Worm (Caenorhabditis elegans): ENCODE results near the gene lmp-2.

ce11 chrX:1089676-1090075 lies 35.7 kb upstream of the lmp-2 start:
- no peak for TF ChIP-seq mep-1 (tag; optimal IDR thresholded peaks at IDR 0.05)
- TF ChIP-seq snpc-4 (tag; optimal IDR thresholded peaks at IDR 0.05) = no peak
- no peak for TF ChIP-seq nhr-12 (tag; optimal IDR thresholded peaks at IDR 0.05)
- TF ChIP-seq nhr-76 (tag; optimal IDR thresholded peaks at IDR 0.05) = no peak
- no peak for TF ChIP-seq ceh-39 (tag; optimal IDR thresholded peaks at IDR 0.05)
- no peak for TF ChIP-seq flh-1 (GFP tag; optimal IDR thresholded peaks at IDR 0.05)
- TF ChIP-seq ztf-11 (tag; optimal IDR thresholded peaks at IDR 0.05) = no peak
- TF ChIP-seq nhr-237 (tag; optimal IDR thresholded peaks at IDR 0.05) = no peak
- TF ChIP-seq elt-3 (tag; optimal IDR thresholded peaks at IDR 0.05) = no peak
- TF ChIP-seq bed-3 (GFP tag; optimal IDR thresholded peaks at IDR 0.05) = no peak
- no peak for TF ChIP-seq unc-39 (tag; optimal IDR thresholded peaks at IDR 0.05)
- TF ChIP-seq lsy-2 (tag; optimal IDR thresholded peaks at IDR 0.05) = no peak

All from whole organism, mixed stage, embryonic.